Worm (Caenorhabditis elegans): ENCODE results near the gene lys-4.

DNA sequence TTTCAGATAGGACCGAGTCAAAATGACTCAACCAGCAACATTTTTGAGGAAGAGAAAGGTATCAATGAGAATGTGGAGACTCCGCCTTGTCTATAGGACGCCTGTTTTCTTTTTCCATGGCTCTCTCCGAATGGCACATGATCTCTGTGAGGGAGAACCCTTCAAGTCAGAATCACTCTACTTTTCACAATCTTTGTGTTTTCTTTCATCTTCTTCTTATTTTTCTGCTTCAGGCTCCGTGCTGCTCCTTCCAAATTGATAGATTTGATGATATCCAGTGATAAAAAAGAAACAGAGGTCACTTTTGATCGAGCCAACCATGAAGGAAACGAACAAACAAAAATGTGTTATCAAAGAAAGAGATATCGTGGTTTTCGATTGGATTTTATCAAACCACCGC is 26.1 kb upstream of the lys-4 start, which contains the start of gene ZK809.8:
- TF ChIP-seq rbr-2 (tag; optimal IDR thresholded peaks at IDR 0.05), result no peak
- no peak for TF ChIP-seq nhr-11 (tag; optimal IDR thresholded peaks at IDR 0.05)

Measured in whole organism, L4 larva.